Fruit fly (Drosophila melanogaster): ENCODE results near the gene CG18814.

CG18814 gene

dm6 chr3L:16369526-16369925, at the start of gene CG18814:
Gene CG18814 (plus strand): TSS chr3L:16369826.
- TF ChIP-seq CG17385 (GFP tag; optimal IDR thresholded peaks at IDR 0.05) (no peak), croc (GFP tag; conservative IDR thresholded peaks at IDR 0.05) (no peak), CG4404 (GFP tag; IDR thresholded peaks at IDR 0.05) (no peak), CG9876 (GFP tag; optimal IDR thresholded peaks at IDR 0.05) (no peak), CG11093 (GFP tag; IDR thresholded peaks at IDR 0.05) (no peak), CG7745 (tag; optimal IDR thresholded peaks at IDR 0.05) (no peak), br (optimal IDR thresholded peaks at IDR 0.05) (no peak), CG1233 (GFP tag; optimal IDR thresholded peaks at IDR 0.05) (no peak), schlank (tag; optimal IDR thresholded peaks at IDR 0.05) (no peak), CG1792 (GFP tag; optimal IDR thresholded peaks at IDR 0.05) (no peak), crol (GFP tag; IDR thresholded peaks at IDR 0.05) (no peak), Neu2 (GFP tag; optimal IDR thresholded peaks at IDR 0.05; ENCODE audit: borderline replicate concordance) (no peak), ac (GFP tag; optimal IDR thresholded peaks at IDR 0.05) (no peak), Optix (GFP tag; IDR thresholded peaks at IDR 0.05) (no peak), CG13894 (tag; optimal IDR thresholded peaks at IDR 0.05) (no peak)

dm6 chr3L:16321172-16321571, 48.5 kb upstream of the CG18814 start, which contains the start of gene CG42718:
Gene CG42718 (minus strand): TSS chr3L:16321272.
- TF ChIP-seq CG1603 (tag; optimal IDR thresholded peaks at IDR 0.05): no peak
- TF ChIP-seq dmrt99B (tag; optimal IDR thresholded peaks at IDR 0.05): no peak
- TF ChIP-seq sd (tag; optimal IDR thresholded peaks at IDR 0.05): no peak
- TF ChIP-seq MESR4 (GFP tag; optimal IDR thresholded peaks at IDR 0.05): no peak
- TF ChIP-seq unpg (GFP tag; optimal IDR thresholded peaks at IDR 0.05): no peak
- no peak for TF ChIP-seq CG17359 (tag; optimal IDR thresholded peaks at IDR 0.05)
- TF ChIP-seq Rfx (GFP tag; IDR thresholded peaks at IDR 0.05): no peak
- no peak for TF ChIP-seq onecut (GFP tag; IDR thresholded peaks at IDR 0.05)
- no peak for TF ChIP-seq mam (GFP tag; optimal IDR thresholded peaks at IDR 0.05)
- TF ChIP-seq toy (GFP tag; IDR thresholded peaks at IDR 0.05): no peak
- no peak for TF ChIP-seq HmgD (GFP tag; optimal IDR thresholded peaks at IDR 0.05)

DNA sequence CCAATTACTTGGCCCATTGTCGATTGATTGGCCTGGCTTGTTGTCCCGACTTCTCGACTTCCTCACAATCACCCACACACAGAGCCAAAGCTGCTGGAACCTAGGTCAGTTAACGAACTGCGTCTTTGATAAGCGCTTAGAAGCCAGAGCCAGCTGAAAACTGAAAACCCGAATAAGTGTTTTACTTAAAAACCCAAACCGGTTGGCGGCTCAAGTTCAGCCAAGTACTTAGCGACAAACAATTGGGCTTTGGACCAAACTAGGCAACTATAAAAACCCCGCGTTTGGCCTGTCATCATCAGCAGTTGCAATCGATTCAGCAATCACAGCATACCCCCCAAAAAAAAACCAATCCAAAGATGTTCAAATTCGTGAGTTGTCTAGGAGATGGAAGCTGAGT, 46.3 kb upstream of the CG18814 start, which contains the start of gene CG13059:
Gene CG13059 (plus strand): TSS at position 301 of the 400 bp plus-strand sequence.
- TF ChIP-seq sob (GFP tag; IDR thresholded peaks at IDR 0.05) (no peak), ftz-f1 (GFP tag; optimal IDR thresholded peaks at IDR 0.05) (no peak), Dip3 (GFP tag; optimal IDR thresholded peaks at IDR 0.05) (no peak), CG12769 (tag; optimal IDR thresholded peaks at IDR 0.05) (no peak), CG13123 (GFP tag; optimal IDR thresholded peaks at IDR 0.05) (no peak), Lhr (GFP tag; optimal IDR thresholded peaks at IDR 0.05) (no peak), CG6813 (GFP tag; optimal IDR thresholded peaks at IDR 0.05) (no peak), da (GFP tag; optimal IDR thresholded peaks at IDR 0.05) (no peak), lov (optimal IDR thresholded peaks at IDR 0.05) (no peak), lov (GFP tag; IDR thresholded peaks at IDR 0.05) (no peak), schlank (tag; optimal IDR thresholded peaks at IDR 0.05) (no peak), zen2 (GFP tag; IDR thresholded peaks at IDR 0.05; ENCODE audit: partially characterized antibody) (no peak), ssp (GFP tag; IDR thresholded peaks at IDR 0.05) (no peak), Lpt (GFP tag; optimal IDR thresholded peaks at IDR 0.05) (no peak), Awh (GFP tag; IDR thresholded peaks at IDR 0.05) (no peak)

Data from whole organism, embryonic.